Fruit fly (Drosophila melanogaster): ENCODE results near the gene CG14223.
A peak's percentile ranks its signal among the peaks of the same experiment; 100 is the strongest.

Gene CG14223

DNA sequence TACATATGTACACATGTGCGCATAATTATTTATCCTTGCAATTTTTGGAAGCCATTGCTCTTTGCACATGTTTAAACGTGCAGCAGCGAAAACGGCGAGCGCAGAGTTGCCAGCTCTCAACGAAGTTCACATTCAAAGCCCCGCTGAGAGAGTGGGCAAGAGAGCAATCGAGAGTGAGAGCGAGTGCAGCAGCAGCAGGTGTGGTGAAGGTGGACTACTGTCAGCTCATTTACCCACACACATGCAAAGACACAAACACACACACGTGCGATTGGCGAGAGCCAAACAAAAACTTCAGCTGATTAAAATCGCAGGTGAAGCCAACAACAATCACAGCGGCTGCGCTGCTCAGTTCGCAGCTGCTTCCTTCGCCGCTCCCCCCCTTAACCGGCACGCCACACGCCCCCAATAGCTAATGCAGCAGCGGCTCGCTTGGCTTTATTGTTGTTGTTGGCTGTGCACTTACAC is 32.4 kb downstream of the CG14223 start (continued):
- no peak for TF ChIP-seq al (GFP tag; IDR thresholded peaks at IDR 0.05)
- TF ChIP-seq Hmr (GFP tag; optimal IDR thresholded peaks at IDR 0.05), result no peak
- no peak for TF ChIP-seq Ada2b (GFP tag; IDR thresholded peaks at IDR 0.05)
- no peak for TF ChIP-seq CG4730 (GFP tag; IDR thresholded peaks at IDR 0.05)
- TF ChIP-seq Taf1 (GFP tag; IDR thresholded peaks at IDR 0.05), result no peak
- 0 out of 2 replicates have a peak, but pooled peaks have one; percentile 18 for TF ChIP-seq ato (GFP tag; IDR thresholded peaks at IDR 0.05; ENCODE audit: partially characterized antibody)
- no peak for TF ChIP-seq lbe (GFP tag; optimal IDR thresholded peaks at IDR 0.05)
- no peak for TF ChIP-seq CG18476 (GFP tag; optimal IDR thresholded peaks at IDR 0.05)
- no peak for TF ChIP-seq CG42726 (GFP tag; IDR thresholded peaks at IDR 0.05; ENCODE audit: partially characterized antibody)
- no peak for TF ChIP-seq CG15269 (tag; optimal IDR thresholded peaks at IDR 0.05)
- no peak for TF ChIP-seq CG6272 (GFP tag; IDR thresholded peaks at IDR 0.05)
- TF ChIP-seq CG7372 (GFP tag; IDR thresholded peaks at IDR 0.05), result no peak
- TF ChIP-seq pita (GFP tag; optimal IDR thresholded peaks at IDR 0.05), result no peak
- no peak for TF ChIP-seq CG9817 (tag; optimal IDR thresholded peaks at IDR 0.05)
- TF ChIP-seq lab (GFP tag; optimal IDR thresholded peaks at IDR 0.05), result no peak
- TF ChIP-seq CG3847 (GFP tag; IDR thresholded peaks at IDR 0.05), result no peak
- peak; percentile 3 for TF ChIP-seq Elba2 (GFP tag; optimal IDR thresholded peaks at IDR 0.05)
- TF ChIP-seq row (GFP tag; IDR thresholded peaks at IDR 0.05), result no peak
- TF ChIP-seq CG1233 (GFP tag; optimal IDR thresholded peaks at IDR 0.05), result no peak
- TF ChIP-seq Bgb (GFP tag; IDR thresholded peaks at IDR 0.05; ENCODE audit: partially characterized antibody), result peak; percentile 42; the same call in 1 of the 2 replicates
- no peak for TF ChIP-seq CG14014 (GFP tag; IDR thresholded peaks at IDR 0.05)
- no peak for TF ChIP-seq CG17328 (GFP tag; IDR thresholded peaks at IDR 0.05)
- no peak for TF ChIP-seq CG31441 (GFP tag; IDR thresholded peaks at IDR 0.05)
- no peak for TF ChIP-seq CG10366 (GFP tag; IDR thresholded peaks at IDR 0.05)
- no peak for TF ChIP-seq wor (GFP tag; IDR thresholded peaks at IDR 0.05)
- no peak for TF ChIP-seq Xbp1 (GFP tag; optimal IDR thresholded peaks at IDR 0.05)
- peak; percentile 43 for TF ChIP-seq CG34376 (GFP tag; optimal IDR thresholded peaks at IDR 0.05)
- TF ChIP-seq CG8478 (optimal IDR thresholded peaks at IDR 0.05), result peak; percentile 53
- no peak for TF ChIP-seq Hey (tag; optimal IDR thresholded peaks at IDR 0.05)
- TF ChIP-seq Opbp (GFP tag; IDR thresholded peaks at IDR 0.05; ENCODE audit: partially characterized antibody), result peak; percentile 31; the same call in 1 of the 3 replicates
- peak; percentile 47 for TF ChIP-seq ewg (GFP tag; optimal IDR thresholded peaks at IDR 0.05)
- no peak for TF ChIP-seq CG4820 (GFP tag; optimal IDR thresholded peaks at IDR 0.05)
- TF ChIP-seq sqz (GFP tag; optimal IDR thresholded peaks at IDR 0.05), result no peak
- TF ChIP-seq p53 (GFP tag; optimal IDR thresholded peaks at IDR 0.05), result peak; percentile 98
- TF ChIP-seq btn (GFP tag; optimal IDR thresholded peaks at IDR 0.05), result no peak
- no peak for TF ChIP-seq CG11398 (GFP tag; optimal IDR thresholded peaks at IDR 0.05)
- TF ChIP-seq YL-1 (GFP tag; optimal IDR thresholded peaks at IDR 0.05), result peak; percentile 44
- peak; percentile 51 for TF ChIP-seq CG12155 (GFP tag; optimal IDR thresholded peaks at IDR 0.05)
- TF ChIP-seq CG6791 (GFP tag; IDR thresholded peaks at IDR 0.05; ENCODE audit: partially characterized antibody), result no peak
- peak; percentile 29 for TF ChIP-seq CG17385 (GFP tag; optimal IDR thresholded peaks at IDR 0.05)
- no peak for TF ChIP-seq pzg (GFP tag; optimal IDR thresholded peaks at IDR 0.05)
- TF ChIP-seq CG5953 (GFP tag; IDR thresholded peaks at IDR 0.05), result no peak
- TF ChIP-seq CG13296 (GFP tag; optimal IDR thresholded peaks at IDR 0.05), result no peak
- no peak for TF ChIP-seq Atf-2 (GFP tag; optimal IDR thresholded peaks at IDR 0.05)
- TF ChIP-seq HLH4C (GFP tag; IDR thresholded peaks at IDR 0.05; ENCODE audit: partially characterized antibody), result 0 out of 3 replicates have a peak, but pooled peaks have one; percentile 44
- TF ChIP-seq CG4360 (GFP tag; IDR thresholded peaks at IDR 0.05), result peak; percentile 83
- no peak for TF ChIP-seq Max (GFP tag; optimal IDR thresholded peaks at IDR 0.05)
- no peak for TF ChIP-seq ara (GFP tag; IDR thresholded peaks at IDR 0.05)
- peak; percentile 20 for TF ChIP-seq nerfin-1 (tag; optimal IDR thresholded peaks at IDR 0.05)
- no peak for TF ChIP-seq toy (GFP tag; IDR thresholded peaks at IDR 0.05)
- TF ChIP-seq CG8089 (GFP tag; optimal IDR thresholded peaks at IDR 0.05), result no peak
- TF ChIP-seq Myb (GFP tag; optimal IDR thresholded peaks at IDR 0.05), result no peak

Data from whole organism, embryonic.